Fruit fly (Drosophila melanogaster) whole organism, larva: ENCODE data around the gene hiro.

Experiments
- noc ChIP-seq: fragments of 200-800 bp; sonication (Bioruptor generic); optimal IDR thresholded peaks from 3 replicates; lab custom pipeline; 2019; ENCODE audit warnings: missing biosample characterization, mild to moderate bottlenecking, missing genetic modification characterization, moderate library complexity

Gene hiro

dm6 chr3L:681793-682369 is 5.9 kb downstream of the hiro start:
- TF ChIP-seq noc (tag; lab: Kevin White, UChicago): no peak

dm6 chr3L:680258-680657 is 7.5 kb downstream of the hiro start, which contains the start of gene CG17129:
CG17129 (minus strand) TSS chr3L:680326.
- TF ChIP-seq noc (tag; lab: Kevin White, UChicago): peak; percentile 72

- TF ChIP-seq noc (tag; lab: Kevin White, UChicago): no peak
Observed at dm6 chr3L:675856-676255, 11.9 kb downstream of the hiro start.

dm6 chr3L:673324-673723 is 14.4 kb downstream of the hiro start:
- TF ChIP-seq noc (tag; lab: Kevin White, UChicago): no peak

dm6 chr3L:666544-666943 is 21.2 kb downstream of the hiro start:
- TF ChIP-seq noc (tag; lab: Kevin White, UChicago): no peak

dm6 chr3L:663880-664279 is 23.9 kb downstream of the hiro start:
- no peak for TF ChIP-seq noc (tag; lab: Kevin White, UChicago)

- TF ChIP-seq noc (tag; lab: Kevin White, UChicago): no peak
Observed at dm6 chr3L:660314-661075, 27.3 kb downstream of the hiro start.

- no peak for TF ChIP-seq noc (tag; lab: Kevin White, UChicago)
Observed at dm6 chr3L:658279-658678, 29.5 kb downstream of the hiro start.

dm6 chr3L:654019-654418 is 33.7 kb downstream of the hiro start, which contains the start of the genes MED30 and Rev1:
MED30 (minus strand) TSS chr3L:654089.
Rev1 (plus strand) TSS chr3L:654363.
- peak; percentile 92 for TF ChIP-seq noc (tag; lab: Kevin White, UChicago)

- no peak for TF ChIP-seq noc (tag; lab: Kevin White, UChicago)
Observed at dm6 chr3L:652637-653036, 35.1 kb downstream of the hiro start, which contains the start of gene CG3402. CG3402 (minus strand) TSS chr3L:652881.

- no peak for TF ChIP-seq noc (tag; lab: Kevin White, UChicago)
Observed at dm6 chr3L:649025-649769, 38.6 kb downstream of the hiro start.

dm6 chr3L:648155-649024 is 39.4 kb downstream of the hiro start, which contains the start of gene Gale:
Gale (plus strand) TSS chr3L:648555.
- peak; percentile 42 for TF ChIP-seq noc (tag; lab: Kevin White, UChicago)

- TF ChIP-seq noc (tag; lab: Kevin White, UChicago): no peak
Observed at dm6 chr3L:647529-647928, 40.2 kb downstream of the hiro start.

dm6 chr3L:645426-646036 is 42.2 kb downstream of the hiro start:
- TF ChIP-seq noc (tag; lab: Kevin White, UChicago): no peak
